Worm (Caenorhabditis elegans) whole organism, L2 larva: ENCODE measurements around the gene srlf-19.
A peak's percentile ranks its signal among the peaks of the same experiment; 100 is the strongest.

Experiments used
- ceh-82 ChIP-seq: fragments of 150-350 bp; optimal IDR thresholded peaks from 2 replicates; lab custom pipeline; 2014; ENCODE audit warnings: missing biosample characterization, missing genetic modification characterization
- crh-2 ChIP-seq: sonication (generic microtip); optimal IDR thresholded peaks from 2 replicates; lab custom pipeline; 2017; ENCODE audit warnings: missing biosample characterization, missing genetic modification characterization
- elt-1 ChIP-seq: fragments of 150-350 bp; optimal IDR thresholded peaks from 2 replicates; lab custom pipeline; 2014; ENCODE audit warnings: missing biosample characterization, missing genetic modification characterization
- lin-11 ChIP-seq: fragments of 150-350 bp; sonication (generic microtip); optimal IDR thresholded peaks from 2 replicates; lab custom pipeline; 2014; ENCODE audit warnings: missing biosample characterization, missing genetic modification characterization, inconsistent platforms, mixed read lengths
- lin-13 ChIP-seq: fragments of 150-350 bp; optimal IDR thresholded peaks from 2 replicates; lab custom pipeline; 2014; ENCODE audit warnings: missing biosample characterization, missing genetic modification reagents, missing genetic modification characterization
- lin-39 ChIP-seq: fragments of 150-350 bp; optimal IDR thresholded peaks from 2 replicates; lab custom pipeline; 2014; ENCODE audit warnings: missing biosample characterization, missing genetic modification reagents, missing genetic modification characterization
- mab-5 ChIP-seq: fragments of 150-350 bp; optimal IDR thresholded peaks from 2 replicates; lab custom pipeline; 2014; ENCODE audit warnings: missing biosample characterization, missing genetic modification characterization
- nhr-12 ChIP-seq: fragments of 150-350 bp; optimal IDR thresholded peaks from 2 replicates; lab custom pipeline; 2014; ENCODE audit warnings: missing biosample characterization, missing genetic modification characterization
- peb-1 ChIP-seq: fragments of 150-350 bp; optimal IDR thresholded peaks from 2 replicates; lab custom pipeline; 2014; ENCODE audit warnings: missing biosample characterization, missing genetic modification characterization
- unc-39 ChIP-seq: fragments of 150-350 bp; optimal IDR thresholded peaks from 2 replicates; lab custom pipeline; 2014; ENCODE audit warnings: missing biosample characterization, missing genetic modification characterization
- ztf-4 ChIP-seq: fragments of 150-350 bp; optimal IDR thresholded peaks from 2 replicates; lab custom pipeline; 2014; ENCODE audit warnings: missing biosample characterization, missing genetic modification characterization

DNA sequence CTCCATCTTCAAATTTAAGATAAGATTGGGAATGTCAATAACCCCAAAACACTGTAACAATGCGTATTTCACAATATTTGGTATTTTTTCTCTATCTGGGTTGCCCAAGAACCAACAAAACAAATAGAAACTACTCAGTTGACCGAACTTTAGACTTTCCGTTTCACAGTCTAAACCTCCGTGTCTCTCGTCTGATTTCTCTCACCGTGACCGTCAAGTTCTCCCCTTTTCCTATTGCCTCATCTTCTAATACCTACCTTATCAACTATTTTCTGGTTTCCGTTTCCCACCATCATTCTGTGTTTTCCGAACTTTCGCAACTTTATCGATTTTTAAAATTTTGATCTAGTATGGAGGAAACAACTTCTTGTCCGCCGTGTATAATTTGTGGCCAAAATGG is 11.0 kb upstream of the srlf-19 start, which contains the start of gene nhr-131:
- TF ChIP-seq unc-39, result no peak
- no peak for TF ChIP-seq ztf-4 (tag; lab: Kevin White, UChicago)
- TF ChIP-seq mab-5 (tag; lab: Kevin White, UChicago), result no peak
- TF ChIP-seq lin-13 (GFP tag; lab: Kevin White, UChicago), result no peak
- no peak for TF ChIP-seq elt-1
- TF ChIP-seq lin-11, result no peak
- TF ChIP-seq ceh-82 (tag; lab: Kevin White, UChicago), result no peak
- TF ChIP-seq lin-39, result no peak
- no peak for TF ChIP-seq peb-1 (tag; lab: Kevin White, UChicago)
- peak; percentile 27 for TF ChIP-seq crh-2 (tag; lab: Kevin White, UChicago)
- no peak for TF ChIP-seq nhr-12
